Worm (Caenorhabditis elegans) whole organism, mixed stage, embryonic: Measurements from ENCODE around the gene suex-1.

Experiments
- M03D4.4 ChIP-seq: sonication (generic microtip); optimal IDR thresholded peaks from 2 replicates; lab custom pipeline; 2017; ENCODE audit warnings: mild to moderate bottlenecking, missing genetic modification characterization, missing compliant biosample characterization
- elt-3 ChIP-seq: fragments of 150-350 bp; optimal IDR thresholded peaks from 2 replicates; lab custom pipeline; 2014; ENCODE audit warnings: missing biosample characterization, missing genetic modification characterization
- flh-1 ChIP-seq: fragments of 200-800 bp; sonication (Bioruptor generic); optimal IDR thresholded peaks from 2 replicates; lab custom pipeline; 2018; ENCODE audit warnings: mild to moderate bottlenecking, missing genetic modification characterization, moderate library complexity, missing compliant biosample characterization
- lsy-2 ChIP-seq: fragments of 150-350 bp; optimal IDR thresholded peaks from 2 replicates; lab custom pipeline; 2014; ENCODE audit warnings: missing biosample characterization, missing genetic modification characterization
- mep-1 ChIP-seq: fragments of 150-350 bp; optimal IDR thresholded peaks from 2 replicates; lab custom pipeline; 2017; ENCODE audit warnings: missing biosample characterization, missing genetic modification reagents, missing genetic modification characterization, inconsistent platforms
- nhr-237 ChIP-seq: fragments of 150-350 bp; optimal IDR thresholded peaks from 2 replicates; lab custom pipeline; 2014; ENCODE audit warnings: missing biosample characterization, missing genetic modification characterization
- nhr-76 ChIP-seq: sonication (generic microtip); optimal IDR thresholded peaks from 2 replicates; lab custom pipeline; 2017; ENCODE audit warnings: missing biosample characterization, missing genetic modification characterization
- pha-4 ChIP-seq: fragments of 150-350 bp; optimal IDR thresholded peaks from 2 replicates; lab custom pipeline; 2018; ENCODE audit warnings: missing biosample characterization, missing genetic modification reagents, missing genetic modification characterization
- tbx-8 ChIP-seq: fragments of 200-800 bp; sonication (Bioruptor generic); optimal IDR thresholded peaks from 2 replicates; lab custom pipeline; 2018; ENCODE audit warnings: mild to moderate bottlenecking, missing genetic modification characterization, moderate library complexity, missing compliant biosample characterization
- ztf-11 ChIP-seq: fragments of 150-350 bp; optimal IDR thresholded peaks from 2 replicates; lab custom pipeline; 2014; ENCODE audit warnings: missing biosample characterization, missing genetic modification characterization

- TF ChIP-seq nhr-237 (tag; lab: Kevin White, UChicago), result no peak
- TF ChIP-seq M03D4.4, result no peak
- TF ChIP-seq ztf-11 (tag; lab: Kevin White, UChicago), result no peak
- TF ChIP-seq elt-3 (tag; lab: Kevin White, UChicago), result no peak
- no peak for TF ChIP-seq tbx-8 (GFP tag; lab: Kevin White, UChicago)
- no peak for TF ChIP-seq lsy-2 (tag; lab: Kevin White, UChicago)
- TF ChIP-seq nhr-76 (tag; lab: Kevin White, UChicago), result no peak
- TF ChIP-seq mep-1 (tag; lab: Kevin White, UChicago), result no peak
- TF ChIP-seq flh-1 (GFP tag; lab: Kevin White, UChicago), result no peak
- no peak for TF ChIP-seq pha-4 (tag; lab: Kevin White, UChicago)
Measured at ce11 chrII:5487844-5488243, 10.2 kb downstream of the suex-1 start, which contains the start of gene nep-5.
